Worm (Caenorhabditis elegans): ENCODE data around the gene ucr-2.3.
A peak's percentile ranks its signal among the peaks of the same experiment; 100 is the strongest.

DNA sequence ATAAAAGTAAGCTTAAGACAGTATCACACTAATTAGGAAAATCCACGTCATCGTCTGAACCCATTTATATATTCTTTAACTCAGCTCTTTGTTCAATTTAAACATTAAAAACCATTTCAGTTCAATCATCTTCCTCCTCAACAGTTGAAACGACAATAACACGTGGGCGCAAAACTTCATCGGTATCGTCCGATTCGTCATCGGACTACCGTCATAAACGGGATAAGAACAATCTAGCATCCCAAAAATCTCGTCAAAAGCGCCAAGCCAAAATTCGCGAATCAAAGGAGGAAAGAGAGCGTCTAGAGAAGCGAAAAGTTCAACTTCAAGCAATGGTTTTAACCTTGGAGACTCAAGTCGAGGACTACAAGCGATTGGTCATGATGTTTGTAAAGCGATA lies 44.5 kb upstream of the ucr-2.3 start:
- no peak for TF ChIP-seq nhr-77 (tag; optimal IDR thresholded peaks at IDR 0.05)
- TF ChIP-seq unc-86 (tag; optimal IDR thresholded peaks at IDR 0.05), result no peak
- TF ChIP-seq nhr-28 (tag; optimal IDR thresholded peaks at IDR 0.05), result no peak
- no peak for TF ChIP-seq C16A3.4 (tag; optimal IDR thresholded peaks at IDR 0.05)
- TF ChIP-seq lsy-2 (tag; optimal IDR thresholded peaks at IDR 0.05), result no peak
- no peak for TF ChIP-seq snpc-4 (tag; optimal IDR thresholded peaks at IDR 0.05)
- peak; percentile 22 for TF ChIP-seq ama-1 (optimal IDR thresholded peaks at IDR 0.05)
- TF ChIP-seq nhr-47 (tag; optimal IDR thresholded peaks at IDR 0.05), result no peak
- TF ChIP-seq ztf-11 (tag; optimal IDR thresholded peaks at IDR 0.05), result no peak
- no peak for TF ChIP-seq nhr-76 (tag; optimal IDR thresholded peaks at IDR 0.05)
- TF ChIP-seq unc-130 (tag; optimal IDR thresholded peaks at IDR 0.05), result no peak
- no peak for TF ChIP-seq Y116A8C.19 (tag; optimal IDR thresholded peaks at IDR 0.05; ENCODE audit: borderline replicate concordance)
- no peak for TF ChIP-seq fkh-10 (GFP tag; optimal IDR thresholded peaks at IDR 0.05)
